Fruit fly (Drosophila melanogaster) whole organism, embryonic: Measurements from ENCODE around the gene ninaC.
A peak's percentile ranks its signal among the peaks of the same experiment; 100 is the strongest.

Source experiments
- ATbp ChIP-seq: fragments of 200-800 bp; sonication (Bioruptor generic); optimal IDR thresholded peaks from 2 replicates; lab custom pipeline; 2017; ENCODE audit warnings: missing biosample characterization, mild to moderate bottlenecking, missing genetic modification characterization, missing genetic modification reagents
- CG1024 ChIP-seq: fragments of 200-800 bp; sonication (Bioruptor generic); IDR thresholded peaks from 2 replicates; pipeline ENCODE4 v1.3.6; 2022; ENCODE audit warnings: missing biosample characterization, missing genetic modification characterization
- CG10431 ChIP-seq: fragments of 200-800 bp; sonication (Bioruptor generic); optimal IDR thresholded peaks from 3 replicates; lab custom pipeline; 2018; ENCODE audit warnings: missing biosample characterization, mild to moderate bottlenecking, missing genetic modification characterization
- CG10979 ChIP-seq: fragments of 200-800 bp; sonication (Bioruptor generic); optimal IDR thresholded peaks from 2 replicates; lab custom pipeline; 2018; ENCODE audit warnings: missing biosample characterization, mild to moderate bottlenecking, missing genetic modification characterization, moderate library complexity
- CG11398 ChIP-seq: fragments of 200-800 bp; sonication (Bioruptor generic); optimal IDR thresholded peaks from 2 replicates; lab custom pipeline; 2016; ENCODE audit warnings: missing biosample characterization, missing genetic modification characterization
- CG11504 ChIP-seq: fragments of 200-800 bp; sonication (Bioruptor generic); optimal IDR thresholded peaks from 3 replicates; lab custom pipeline; 2019; ENCODE audit warnings: missing biosample characterization, mild to moderate bottlenecking, missing genetic modification characterization, moderate library complexity
- CG11723 ChIP-seq: fragments of 200-800 bp; sonication (Bioruptor generic); optimal IDR thresholded peaks from 2 replicates; lab custom pipeline; 2017; ENCODE audit warnings: missing biosample characterization, mild to moderate bottlenecking, missing genetic modification characterization
- CG12236 ChIP-seq: fragments of 200-800 bp; sonication (Bioruptor generic); optimal IDR thresholded peaks from 2 replicates; lab custom pipeline; 2016; ENCODE audit warnings: missing biosample characterization, missing genetic modification characterization
- CG14014 ChIP-seq: fragments of 200-800 bp; sonication (Bioruptor generic); IDR thresholded peaks from 2 replicates; pipeline ENCODE4 v1.3.6; 2022; ENCODE audit warnings: missing biosample characterization, missing genetic modification characterization
- CG15514 ChIP-seq: fragments of 200-800 bp; sonication (Bioruptor generic); optimal IDR thresholded peaks from 3 replicates; lab custom pipeline; 2017; ENCODE audit warnings: missing biosample characterization, missing genetic modification characterization, mild to moderate bottlenecking, moderate library complexity, missing genetic modification reagents
- CG16813 ChIP-seq: fragments of 200-800 bp; sonication (Bioruptor generic); IDR thresholded peaks from 3 replicates; pipeline ENCODE4 v1.3.6; 2022; ENCODE audit warnings: missing biosample characterization, missing genetic modification characterization; ENCODE audit not compliant: partially characterized antibody
- CG1792 ChIP-seq: fragments of 200-800 bp; sonication (Bioruptor generic); optimal IDR thresholded peaks from 2 replicates; lab custom pipeline; 2016; ENCODE audit warnings: missing biosample characterization, missing genetic modification characterization
- CG18262 ChIP-seq: fragments of 200-800 bp; optimal IDR thresholded peaks from 3 replicates; lab custom pipeline; 2019; ENCODE audit warnings: missing biosample characterization, mild to moderate bottlenecking, missing genetic modification characterization, moderate library complexity
- CG18619 ChIP-seq: fragments of 200-800 bp; sonication (Bioruptor generic); optimal IDR thresholded peaks from 3 replicates; lab custom pipeline; 2017; ENCODE audit warnings: missing biosample characterization, mild to moderate bottlenecking, missing genetic modification characterization
- CG32772 ChIP-seq: fragments of 200-800 bp; sonication (Bioruptor generic); IDR thresholded peaks from 2 replicates; pipeline ENCODE4 v1.3.6; 2022; ENCODE audit warnings: missing biosample characterization, missing genetic modification characterization
- CG43689 ChIP-seq: fragments of 200-800 bp; sonication (Bioruptor generic); IDR thresholded peaks from 2 replicates; pipeline ENCODE4 v1.3.6; 2022; ENCODE audit warnings: missing biosample characterization, missing genetic modification characterization
- CG7963 ChIP-seq: fragments of 200-800 bp; sonication (Bioruptor generic); IDR thresholded peaks from 3 replicates; pipeline ENCODE4 v1.3.6; 2022; ENCODE audit warnings: missing biosample characterization, missing genetic modification characterization; ENCODE audit not compliant: partially characterized antibody
- CG9215 ChIP-seq: fragments of 200-800 bp; sonication (Bioruptor generic); IDR thresholded peaks from 2 replicates; pipeline ENCODE4 v1.3.6; 2022; ENCODE audit warnings: missing biosample characterization, missing genetic modification characterization
- CG9609 ChIP-seq: fragments of 200-800 bp; sonication (Bioruptor generic); optimal IDR thresholded peaks from 3 replicates; lab custom pipeline; 2016; ENCODE audit warnings: missing biosample characterization, missing genetic modification characterization
- CG9797 ChIP-seq: fragments of 200-800 bp; sonication (Bioruptor generic); optimal IDR thresholded peaks from 3 replicates; lab custom pipeline; 2018; ENCODE audit warnings: missing biosample characterization, mild to moderate bottlenecking, missing genetic modification characterization
- CkIIα-i1 ChIP-seq: fragments of 200-800 bp; sonication (Bioruptor generic); IDR thresholded peaks from 2 replicates; pipeline ENCODE4 v1.3.6; 2022; ENCODE audit warnings: missing biosample characterization, missing genetic modification characterization
- Dll ChIP-seq: fragments of 200-800 bp; sonication (Bioruptor generic); IDR thresholded peaks from 4 replicates; pipeline ENCODE4 v1.3.6; 2022; ENCODE audit warnings: missing biosample characterization, missing genetic modification characterization; ENCODE audit not compliant: partially characterized antibody
- Doc2 ChIP-seq: fragments of 200-800 bp; sonication (Bioruptor generic); IDR thresholded peaks from 2 replicates; pipeline ENCODE4 v1.3.6; 2022; ENCODE audit warnings: missing biosample characterization, missing genetic modification characterization
- Drgx ChIP-seq: fragments of 200-800 bp; sonication (Bioruptor generic); IDR thresholded peaks from 2 replicates; pipeline ENCODE4 v1.3.6; 2022; ENCODE audit warnings: missing biosample characterization, missing genetic modification characterization
- E2f1 ChIP-seq: fragments of 200-800 bp; sonication (Bioruptor generic); IDR thresholded peaks from 2 replicates; pipeline ENCODE4 v1.3.6; 2022; ENCODE audit warnings: missing biosample characterization, missing genetic modification characterization
- Gug ChIP-seq: fragments of 200-800 bp; sonication (Bioruptor generic); IDR thresholded peaks from 4 replicates; pipeline ENCODE4 v1.3.6; 2022; ENCODE audit warnings: missing biosample characterization, missing genetic modification characterization
- Hmx ChIP-seq: fragments of 200-800 bp; sonication (Bioruptor generic); optimal IDR thresholded peaks from 2 replicates; lab custom pipeline; 2016; ENCODE audit warnings: missing biosample characterization, missing genetic modification characterization
- MESR4 ChIP-seq: fragments of 200-800 bp; sonication (Bioruptor generic); optimal IDR thresholded peaks from 2 replicates; lab custom pipeline; 2018; ENCODE audit warnings: missing biosample characterization, mild to moderate bottlenecking, missing genetic modification characterization, moderate library complexity
- Max ChIP-seq: fragments of 200-800 bp; sonication (Bioruptor generic); optimal IDR thresholded peaks from 2 replicates; lab custom pipeline; 2016; ENCODE audit warnings: missing biosample characterization, mild to moderate bottlenecking, missing genetic modification characterization
- Mes4 ChIP-seq: fragments of 200-800 bp; sonication (Bioruptor generic); optimal IDR thresholded peaks from 2 replicates; lab custom pipeline; 2016; ENCODE audit warnings: missing biosample characterization, missing genetic modification characterization
- Poxn ChIP-seq: fragments of 200-800 bp; sonication (Bioruptor generic); IDR thresholded peaks from 2 replicates; pipeline ENCODE4 v1.3.6; 2022; ENCODE audit warnings: missing biosample characterization, missing genetic modification characterization
- Scr ChIP-seq: fragments of 200-800 bp; sonication (Bioruptor generic); IDR thresholded peaks from 2 replicates; pipeline ENCODE4 v1.3.6; 2022; ENCODE audit warnings: missing biosample characterization, missing genetic modification characterization; ENCODE audit not compliant: partially characterized antibody
- Sin3A ChIP-seq: fragments of >200 bp; optimal IDR thresholded peaks from 2 replicates; lab custom pipeline; 2018
- abd-A ChIP-seq: fragments of 200-800 bp; sonication (Bioruptor generic); optimal IDR thresholded peaks from 3 replicates; lab custom pipeline; 2019; ENCODE audit warnings: missing biosample characterization, mild to moderate bottlenecking, missing genetic modification characterization, moderate library complexity
- amos ChIP-seq: fragments of 200-800 bp; sonication (Bioruptor generic); IDR thresholded peaks from 2 replicates; pipeline ENCODE4 v1.3.6; 2022; ENCODE audit warnings: missing biosample characterization, missing genetic modification characterization; ENCODE audit not compliant: partially characterized antibody
- ato ChIP-seq: fragments of 200-800 bp; sonication (Bioruptor generic); IDR thresholded peaks from 2 replicates; pipeline ENCODE4 v1.3.6; 2022; ENCODE audit warnings: missing biosample characterization, missing genetic modification characterization; ENCODE audit not compliant: partially characterized antibody
- bab2 ChIP-seq: fragments of 200-800 bp; sonication (Bioruptor generic); optimal IDR thresholded peaks from 2 replicates; lab custom pipeline; 2016; ENCODE audit warnings: missing biosample characterization, missing genetic modification characterization
- bowl ChIP-seq: fragments of 200-800 bp; sonication (Bioruptor generic); IDR thresholded peaks from 2 replicates; pipeline ENCODE4 v1.3.6; 2022; ENCODE audit warnings: missing biosample characterization, missing genetic modification characterization
- crol ChIP-seq: fragments of 200-800 bp; sonication (Bioruptor generic); IDR thresholded peaks from 2 replicates; pipeline ENCODE4 v1.3.6; 2022; ENCODE audit warnings: missing biosample characterization, missing genetic modification characterization
- cwo ChIP-seq: fragments of 200-800 bp; sonication (Bioruptor generic); optimal IDR thresholded peaks from 3 replicates; lab custom pipeline; 2017; ENCODE audit warnings: missing biosample characterization, missing genetic modification characterization, mild to moderate bottlenecking, moderate library complexity, missing genetic modification reagents
- da ChIP-seq: fragments of 200-800 bp; sonication (Bioruptor generic); optimal IDR thresholded peaks from 2 replicates; lab custom pipeline; 2016; ENCODE audit warnings: missing biosample characterization, missing genetic modification characterization
- dan ChIP-seq: fragments of 200-800 bp; sonication (Bioruptor generic); IDR thresholded peaks from 2 replicates; pipeline ENCODE4 v1.3.6; 2022; ENCODE audit warnings: missing biosample characterization, missing genetic modification characterization
- dimm ChIP-seq: fragments of 200-800 bp; sonication (Bioruptor generic); IDR thresholded peaks from 2 replicates; pipeline ENCODE4 v1.3.6; 2022; ENCODE audit warnings: missing biosample characterization, missing genetic modification characterization
- fd64A ChIP-seq: fragments of 200-800 bp; sonication (Bioruptor generic); optimal IDR thresholded peaks from 3 replicates; lab custom pipeline; 2018; ENCODE audit warnings: missing biosample characterization, mild to moderate bottlenecking, missing genetic modification characterization
- hkb ChIP-seq, 2 experiments: fragments of 200-800 bp in 1 of 2; fragments of >200 bp in 1 of 2; sonication (Bioruptor generic) in 1 of 2; IDR thresholded peaks in 1 of 2; optimal IDR thresholded peaks in 1 of 2; 2 replicates each; pipeline versions ENCODE4 v1.3.6 to Lab custom; 2017 to 2022; ENCODE audit warnings: missing biosample characterization in 1 of 2, missing genetic modification characterization in 1 of 2
- klu ChIP-seq: fragments of 200-800 bp; sonication (Bioruptor generic); IDR thresholded peaks from 2 replicates; pipeline ENCODE4 v1.3.6; 2022; ENCODE audit warnings: missing biosample characterization, missing genetic modification characterization
- slbo ChIP-seq: fragments of 200-800 bp; sonication (Bioruptor generic); IDR thresholded peaks from 2 replicates; pipeline ENCODE4 v1.3.6; 2022; ENCODE audit warnings: missing biosample characterization, missing genetic modification characterization
- unpg ChIP-seq: fragments of 200-800 bp; sonication (Bioruptor generic); optimal IDR thresholded peaks from 3 replicates; lab custom pipeline; 2018; ENCODE audit warnings: missing biosample characterization, mild to moderate bottlenecking, missing genetic modification characterization, moderate library complexity
- zfh1 ChIP-seq: fragments of 200-800 bp; sonication (Bioruptor generic); IDR thresholded peaks from 3 replicates; pipeline ENCODE4 v1.3.6; 2022; ENCODE audit warnings: missing biosample characterization, missing genetic modification characterization

Gene ninaC

DNA sequence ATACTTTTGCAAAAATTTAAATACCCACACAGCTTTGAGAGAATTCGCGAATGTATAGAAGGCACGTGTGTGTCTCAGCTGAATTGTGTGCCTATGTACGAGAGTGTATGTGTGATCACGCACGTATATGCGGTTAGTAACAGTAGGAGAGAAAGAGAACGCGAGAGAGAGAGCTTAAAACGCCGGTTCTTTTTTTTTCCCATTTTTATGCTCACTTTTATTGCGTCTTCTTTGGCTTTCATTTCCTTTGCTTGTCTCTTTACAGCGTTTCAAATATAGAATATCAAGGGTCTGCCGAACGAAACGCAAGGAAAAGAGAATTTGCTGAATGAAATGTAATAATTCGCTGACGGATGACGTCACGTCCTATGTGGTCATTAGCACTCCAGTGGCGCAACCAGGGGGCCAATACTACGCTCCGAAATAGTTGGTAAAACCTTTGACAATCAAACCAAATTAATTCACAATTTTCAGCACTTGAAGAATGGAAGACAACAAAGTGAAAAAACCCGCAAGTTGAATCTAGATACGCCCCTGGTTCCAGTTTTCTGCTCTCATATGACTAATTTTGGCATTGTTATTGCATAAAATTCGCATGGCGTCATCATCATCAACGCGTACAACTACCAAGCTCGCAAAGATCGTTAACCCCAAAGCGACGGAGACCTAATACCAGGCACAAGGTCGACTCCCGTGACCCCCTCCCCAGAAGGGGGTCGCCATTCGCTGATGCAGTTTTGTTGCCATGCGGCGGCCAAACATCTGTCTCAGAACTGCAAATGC, 47.6 kb downstream of the ninaC start (continued):
- TF ChIP-seq CG16813 (GFP tag; lab: Robert Waterston, UW): no peak
- peak; percentile 87 for TF ChIP-seq Drgx
- TF ChIP-seq Poxn (GFP tag; lab: Robert Waterston, UW): no peak
- TF ChIP-seq CG10979 (tag; lab: Kevin White, UChicago): no peak
- TF ChIP-seq CG11504 (tag; lab: Kevin White, UChicago): peak; percentile 9
- TF ChIP-seq CG1024 (GFP tag; lab: Robert Waterston, UW): no peak
- peak; percentile 43; the same call in 1 of the 2 replicates for TF ChIP-seq CG32772 (GFP tag; lab: Robert Waterston, UW)
- TF ChIP-seq CG11723 (GFP tag; lab: Kevin White, UChicago): no peak
- TF ChIP-seq fd64A (GFP tag; lab: Kevin White, UChicago): no peak
- TF ChIP-seq Max (GFP tag; lab: Kevin White, UChicago): peak; percentile 19
- no peak for TF ChIP-seq CG9797
- TF ChIP-seq CG9609 (GFP tag; lab: Kevin White, UChicago): peak; percentile 52
- no peak for TF ChIP-seq CkIIα-i1 (GFP tag; lab: Robert Waterston, UW)
- peak; percentile 81 for TF ChIP-seq CG14014 (GFP tag; lab: Robert Waterston, UW)
- TF ChIP-seq dan (GFP tag; lab: Robert Waterston, UW): no peak
- TF ChIP-seq ato (GFP tag; lab: Robert Waterston, UW): no peak
- no peak for TF ChIP-seq MESR4
- TF ChIP-seq CG18262 (tag; lab: Kevin White, UChicago): no peak
- TF ChIP-seq unpg (GFP tag; lab: Kevin White, UChicago): peak; percentile 45
- peak; percentile 95 for TF ChIP-seq slbo (GFP tag; lab: Robert Waterston, UW)
- TF ChIP-seq bab2 (GFP tag; lab: Kevin White, UChicago): peak; percentile 50
- peak; percentile 8 for TF ChIP-seq cwo (GFP tag; lab: Kevin White, UChicago)
- peak; percentile 67 for TF ChIP-seq CG15514 (GFP tag; lab: Kevin White, UChicago)
- no peak for TF ChIP-seq amos (GFP tag; lab: Robert Waterston, UW)
- no peak for TF ChIP-seq Scr (GFP tag; lab: Robert Waterston, UW)
- TF ChIP-seq Mes4 (GFP tag; lab: Kevin White, UChicago): no peak
- no peak for TF ChIP-seq Hmx (GFP tag; lab: Kevin White, UChicago)
- TF ChIP-seq CG12236: no peak
- TF ChIP-seq CG43689 (GFP tag; lab: Robert Waterston, UW): 0 out of 2 replicates have a peak, but pooled peaks have one; percentile 33
- no peak for TF ChIP-seq hkb (optimal IDR thresholded peaks at IDR 0.05; lab: Kevin White, UChicago)
- peak; percentile 63; the same call in 1 of the 2 replicates for TF ChIP-seq hkb (GFP tag; IDR thresholded peaks at IDR 0.05; lab: Robert Waterston, UW)
- no peak for TF ChIP-seq CG1792
- 0 out of 3 replicates have a peak, but pooled peaks have one; percentile 9 for TF ChIP-seq zfh1
- no peak for TF ChIP-seq Sin3A
- no peak for TF ChIP-seq CG10431
- no peak for TF ChIP-seq bowl (GFP tag; lab: Robert Waterston, UW)
- TF ChIP-seq ATbp: no peak
- peak; percentile 83 for TF ChIP-seq CG9215 (GFP tag; lab: Robert Waterston, UW)
- TF ChIP-seq crol (GFP tag; lab: Robert Waterston, UW): 0 out of 2 replicates have a peak, but pooled peaks have one; percentile 18
- no peak for TF ChIP-seq CG7963 (GFP tag; lab: Robert Waterston, UW)
- TF ChIP-seq E2f1 (GFP tag; lab: Robert Waterston, UW): no peak
- peak; percentile 50 for TF ChIP-seq klu
- TF ChIP-seq da: no peak
- no peak for TF ChIP-seq Dll (GFP tag; lab: Robert Waterston, UW)
- TF ChIP-seq abd-A (tag; lab: Kevin White, UChicago): no peak
- TF ChIP-seq dimm (GFP tag; lab: Robert Waterston, UW): 0 out of 2 replicates have a peak, but pooled peaks have one; percentile 10
- no peak for TF ChIP-seq Doc2 (GFP tag; lab: Robert Waterston, UW)
- TF ChIP-seq CG18619: peak; percentile 51
- no peak for TF ChIP-seq CG11398 (GFP tag; lab: Kevin White, UChicago)
- TF ChIP-seq Gug (GFP tag; lab: Robert Waterston, UW): peak; percentile 76; the same call in 2 of the 4 replicates
